Fruit fly (Drosophila melanogaster) whole organism, prepupa: Measurements from ENCODE around the gene CCAP-R.

Experiments used
- Blimp-1 ChIP-seq: fragments of 200-800 bp; sonication (Bioruptor generic); optimal IDR thresholded peaks from 3 replicates; lab custom pipeline; 2017; ENCODE audit warnings: missing biosample characterization, missing genetic modification characterization, mild to moderate bottlenecking, moderate library complexity, missing genetic modification reagents
- CG11294 ChIP-seq: fragments of 200-800 bp; sonication (Bioruptor generic); IDR thresholded peaks from 2 replicates; pipeline ENCODE4 v1.3.6; 2022; ENCODE audit warnings: missing biosample characterization, missing genetic modification characterization
- CG4318 ChIP-seq: fragments of 200-800 bp; sonication (Bioruptor generic); optimal IDR thresholded peaks from 3 replicates; lab custom pipeline; 2017; ENCODE audit warnings: missing biosample characterization, mild to moderate bottlenecking, missing genetic modification characterization
- CG6808 ChIP-seq: fragments of 200-800 bp; sonication (Bioruptor generic); optimal IDR thresholded peaks from 3 replicates; lab custom pipeline; 2017; ENCODE audit warnings: missing biosample characterization, missing genetic modification characterization, mild to moderate bottlenecking, moderate library complexity, missing genetic modification reagents
- CG9139 ChIP-seq: fragments of 200-800 bp; sonication (Bioruptor generic); optimal IDR thresholded peaks from 3 replicates; lab custom pipeline; 2017; ENCODE audit warnings: missing biosample characterization, mild to moderate bottlenecking, missing genetic modification characterization
- Ets96B ChIP-seq: fragments of 200-800 bp; optimal IDR thresholded peaks from 2 replicates; lab custom pipeline; 2019; ENCODE audit warnings: missing biosample characterization, mild to moderate bottlenecking, missing genetic modification characterization, moderate library complexity
- Hr4 ChIP-seq: fragments of 200-800 bp; sonication (Bioruptor generic); optimal IDR thresholded peaks from 3 replicates; lab custom pipeline; 2016; ENCODE audit warnings: missing biosample characterization, missing genetic modification characterization
- Sox14 ChIP-seq: fragments of 200-800 bp; sonication (Bioruptor generic); optimal IDR thresholded peaks from 3 replicates; lab custom pipeline; 2016; ENCODE audit warnings: missing biosample characterization, missing genetic modification characterization
- fkh ChIP-seq: fragments of 200-800 bp; sonication (Bioruptor generic); optimal IDR thresholded peaks from 3 replicates; lab custom pipeline; 2017; ENCODE audit warnings: missing biosample characterization, mild to moderate bottlenecking, missing genetic modification characterization, moderate library complexity
- ss ChIP-seq, 2 experiments: fragments of 200-800 bp; sonication (Bioruptor generic); optimal IDR thresholded peaks; 2 replicates in 1 of 2; 3 replicates in 1 of 2; lab custom pipeline; 2017 to 2018; ENCODE audit warnings: mild to moderate bottlenecking in 2 of 2, missing biosample characterization in 2 of 2, missing genetic modification characterization in 2 of 2, moderate library complexity in 1 of 2

DNA sequence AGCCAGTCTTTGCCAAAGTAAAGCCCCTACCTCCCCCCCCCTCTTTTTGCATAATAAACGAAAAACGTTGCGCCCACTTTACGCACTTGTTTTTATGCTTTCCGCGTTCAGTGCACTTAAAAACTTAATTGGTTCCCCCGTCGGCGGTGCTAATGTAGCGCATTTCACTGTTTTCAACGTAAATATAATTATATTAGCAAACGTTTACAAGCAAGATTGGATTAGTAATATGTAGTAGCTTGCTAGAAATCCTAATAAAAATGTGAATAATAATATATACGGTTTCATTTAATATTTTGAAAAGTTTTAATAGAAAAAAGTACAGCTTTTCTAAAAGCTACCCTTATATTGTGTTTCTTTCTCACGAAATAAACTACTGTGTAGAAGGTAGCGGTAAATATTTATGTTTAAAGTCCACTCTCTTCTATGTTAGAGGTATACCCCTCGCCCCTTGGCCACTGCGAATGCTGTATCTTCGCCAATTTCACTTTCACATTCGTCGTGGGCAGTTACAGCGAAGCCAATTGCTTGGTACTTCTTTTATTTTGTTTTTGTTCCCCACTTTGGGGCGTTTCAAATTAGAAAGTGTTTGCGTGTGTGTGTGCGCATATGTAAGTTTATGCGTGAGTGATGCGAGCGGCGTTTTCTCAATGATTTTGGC lies 73.3 kb downstream of the CCAP-R start:
- no peak for TF ChIP-seq CG9139 (GFP tag; lab: Kevin White, UChicago)
- TF ChIP-seq CG11294 (GFP tag; lab: Robert Waterston, UW), result no peak
- TF ChIP-seq Blimp-1 (GFP tag; lab: Kevin White, UChicago), result no peak
- TF ChIP-seq CG6808, result no peak
- no peak for TF ChIP-seq ss (GFP tag; optimal IDR thresholded peaks at IDR 0.05; lab: Kevin White, UChicago)
- peak; percentile 47 for TF ChIP-seq Hr4 (GFP tag; lab: Kevin White, UChicago)
- no peak for TF ChIP-seq fkh (GFP tag; lab: Kevin White, UChicago)
- TF ChIP-seq Sox14, result no peak
- peak; percentile 39 for TF ChIP-seq CG4318
- no peak for TF ChIP-seq Ets96B (tag; lab: Kevin White, UChicago)
